Fruit fly (Drosophila melanogaster): ENCODE data around the gene bip1.

bip1 gene

DNA sequence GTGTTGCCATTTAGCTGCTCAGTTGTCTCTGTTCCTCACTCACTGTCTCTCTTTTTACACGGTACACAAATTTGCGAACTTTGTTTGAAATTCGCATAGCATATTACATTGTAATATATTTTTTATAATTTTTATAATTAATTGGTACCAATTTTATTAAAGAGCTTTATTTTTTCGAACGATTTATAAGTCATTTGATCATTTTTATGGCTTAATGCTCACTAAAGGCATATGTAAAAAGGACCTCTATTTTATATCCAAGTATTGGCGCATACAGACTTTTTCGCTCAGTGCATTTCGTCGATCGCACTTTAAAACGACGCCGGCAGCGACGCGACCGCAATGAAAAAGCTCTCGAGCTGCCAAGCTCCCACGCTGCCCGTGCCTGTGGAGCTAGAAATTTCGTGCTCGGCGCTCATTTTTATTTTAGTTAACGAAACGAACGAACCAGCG, 37.6 kb upstream of the bip1 start (continued):
- peak; percentile 78 for TF ChIP-seq chn (GFP tag; optimal IDR thresholded peaks at IDR 0.05)
- TF ChIP-seq CG10565 (GFP tag; optimal IDR thresholded peaks at IDR 0.05): peak; percentile 10
- peak; percentile 88 for TF ChIP-seq ase (GFP tag; IDR thresholded peaks at IDR 0.05)
- TF ChIP-seq ttk (GFP tag; IDR thresholded peaks at IDR 0.05): peak; percentile 88
- TF ChIP-seq Ssrp (tag; optimal IDR thresholded peaks at IDR 0.05): peak; percentile 88
- TF ChIP-seq cwo (GFP tag; optimal IDR thresholded peaks at IDR 0.05): peak; percentile 97
- TF ChIP-seq CG15601 (tag; optimal IDR thresholded peaks at IDR 0.05): peak; percentile 63
- peak; percentile 82 for TF ChIP-seq luna (GFP tag; optimal IDR thresholded peaks at IDR 0.05)
- peak; percentile 98 for TF ChIP-seq Dbx (GFP tag; IDR thresholded peaks at IDR 0.05)
- no peak for TF ChIP-seq Scr (GFP tag; IDR thresholded peaks at IDR 0.05; ENCODE audit: partially characterized antibody)
- TF ChIP-seq Nf-YA (GFP tag; IDR thresholded peaks at IDR 0.05): peak; percentile 86
- TF ChIP-seq CG10654 (GFP tag; optimal IDR thresholded peaks at IDR 0.05): peak; percentile 90
- peak; percentile 90 for TF ChIP-seq CG1233 (GFP tag; optimal IDR thresholded peaks at IDR 0.05)
- no peak for TF ChIP-seq CG1603 (tag; optimal IDR thresholded peaks at IDR 0.05)
- TF ChIP-seq Doc2 (GFP tag; IDR thresholded peaks at IDR 0.05): peak; percentile 83
- TF ChIP-seq CG17385 (GFP tag; optimal IDR thresholded peaks at IDR 0.05): peak; percentile 93
- TF ChIP-seq CG31388 (GFP tag; optimal IDR thresholded peaks at IDR 0.05): peak; percentile 79
- TF ChIP-seq kay (GFP tag; optimal IDR thresholded peaks at IDR 0.05): peak; percentile 83
- peak; percentile 60 for TF ChIP-seq pb (GFP tag; optimal IDR thresholded peaks at IDR 0.05)
- peak; percentile 89 for TF ChIP-seq CG1602 (GFP tag; optimal IDR thresholded peaks at IDR 0.05)
- peak; percentile 79; the same call in 2 of the 3 replicates for TF ChIP-seq jigr1 (GFP tag; IDR thresholded peaks at IDR 0.05)
- peak; percentile 68 for TF ChIP-seq mirr (GFP tag; optimal IDR thresholded peaks at IDR 0.05)
- no peak for TF ChIP-seq tll (GFP tag; optimal IDR thresholded peaks at IDR 0.05)
- TF ChIP-seq CG11456 (GFP tag; IDR thresholded peaks at IDR 0.05): peak; percentile 95
- peak; percentile 44 for TF ChIP-seq CG8089 (GFP tag; optimal IDR thresholded peaks at IDR 0.05)
- TF ChIP-seq fd3F (GFP tag; optimal IDR thresholded peaks at IDR 0.05): peak; percentile 97
- TF ChIP-seq vvl (GFP tag; IDR thresholded peaks at IDR 0.05): peak; percentile 90
- peak; percentile 71 for TF ChIP-seq trh (GFP tag; optimal IDR thresholded peaks at IDR 0.05)
- TF ChIP-seq scrt (GFP tag; optimal IDR thresholded peaks at IDR 0.05): peak; percentile 94
- TF ChIP-seq CG2202 (tag; optimal IDR thresholded peaks at IDR 0.05): peak; percentile 23
- TF ChIP-seq Hr39 (optimal IDR thresholded peaks at IDR 0.05): no peak
- TF ChIP-seq grn (GFP tag; optimal IDR thresholded peaks at IDR 0.05): peak; percentile 33
- TF ChIP-seq nau (GFP tag; optimal IDR thresholded peaks at IDR 0.05): peak; percentile 89
- peak; percentile 59 for TF ChIP-seq Atf-2 (GFP tag; optimal IDR thresholded peaks at IDR 0.05)
- TF ChIP-seq CG10462 (GFP tag; optimal IDR thresholded peaks at IDR 0.05): peak; percentile 80
- peak; percentile 90 to 98 for TF ChIP-seq Hr51 (GFP tag; optimal IDR thresholded peaks at IDR 0.05)
- peak; percentile 98 for TF ChIP-seq Atf6 (GFP tag; IDR thresholded peaks at IDR 0.05)
- peak; percentile 80 for TF ChIP-seq fd96Cb (tag; optimal IDR thresholded peaks at IDR 0.05)
- peak; percentile 94 for TF ChIP-seq CG10366 (GFP tag; IDR thresholded peaks at IDR 0.05)
- peak; percentile 87 for TF ChIP-seq D19A (tag; optimal IDR thresholded peaks at IDR 0.05)
- peak; percentile 95 for TF ChIP-seq CG4328 (GFP tag; optimal IDR thresholded peaks at IDR 0.05)
- peak; percentile 71 for TF ChIP-seq CG8944 (GFP tag; optimal IDR thresholded peaks at IDR 0.05)
- TF ChIP-seq CG10321 (GFP tag; IDR thresholded peaks at IDR 0.05): peak; percentile 71; the same call in 1 of the 2 replicates
- TF ChIP-seq CG14014 (GFP tag; IDR thresholded peaks at IDR 0.05): peak; percentile 95
- peak; percentile 81 for TF ChIP-seq CG7987 (GFP tag; optimal IDR thresholded peaks at IDR 0.05)
- TF ChIP-seq CG14667 (GFP tag; IDR thresholded peaks at IDR 0.05): peak; percentile 88
- peak; percentile 60 for TF ChIP-seq Bdp1 (GFP tag; optimal IDR thresholded peaks at IDR 0.05)
- TF ChIP-seq disco-r (GFP tag; optimal IDR thresholded peaks at IDR 0.05): peak; percentile 78
- TF ChIP-seq Mes4 (GFP tag; optimal IDR thresholded peaks at IDR 0.05): no peak
- TF ChIP-seq CG11247 (GFP tag; IDR thresholded peaks at IDR 0.05): peak; percentile 96
- no peak for TF ChIP-seq pita (GFP tag; optimal IDR thresholded peaks at IDR 0.05)
